Worm (Caenorhabditis elegans) whole organism, L4 larva: ENCODE data around the gene srj-6.

Experiments used
- F26F4.8 ChIP-seq: fragments of 200-800 bp; sonication (Bioruptor generic); conservative IDR thresholded peaks from 2 replicates; pipeline ENCODE4 v1.3.6; 2022; ENCODE audit warnings: missing genetic modification characterization, missing compliant biosample characterization
- F37D6.2 ChIP-seq: sonication (generic microtip); optimal IDR thresholded peaks from 2 replicates; lab custom pipeline; 2016; ENCODE audit warnings: mild to moderate bottlenecking, missing genetic modification characterization, missing compliant biosample characterization
- F44E2.7 ChIP-seq: fragments of 200-800 bp; sonication (Bioruptor generic); IDR thresholded peaks from 2 replicates; pipeline ENCODE4 v2.1.2; 2022; ENCODE audit warnings: missing genetic modification characterization, missing compliant biosample characterization
- T20F7.1 ChIP-seq: fragments of 200-800 bp; sonication (Bioruptor generic); optimal IDR thresholded peaks from 2 replicates; lab custom pipeline; 2018; ENCODE audit warnings: mild to moderate bottlenecking, missing genetic modification characterization, missing compliant biosample characterization
- Y48G9A.11 ChIP-seq: fragments of 200-800 bp; sonication (Bioruptor generic); IDR thresholded peaks from 2 replicates; pipeline ENCODE4 v1.3.6; 2022; ENCODE audit warnings: missing genetic modification reagents, missing genetic modification characterization, missing compliant biosample characterization
- Y75B8A.6 ChIP-seq: fragments of 200-800 bp; sonication (Bioruptor generic); IDR thresholded peaks from 2 replicates; pipeline ENCODE4 v1.3.6; 2022; ENCODE audit warnings: missing genetic modification reagents, missing genetic modification characterization, missing compliant biosample characterization
- ZK337.2 ChIP-seq: fragments of 200-800 bp; sonication (Bioruptor generic); IDR thresholded peaks from 2 replicates; pipeline ENCODE4 v1.3.6; 2022; ENCODE audit warnings: missing genetic modification reagents, missing genetic modification characterization, missing compliant biosample characterization
- aha-1 ChIP-seq: fragments of 150-350 bp; peaks from one replicate; lab custom pipeline; 2014; ENCODE audit warnings: missing biosample characterization, missing genetic modification characterization
- aly-2 ChIP-seq: sonication (generic microtip); optimal IDR thresholded peaks from 2 replicates; lab custom pipeline; 2018; ENCODE audit warnings: missing biosample characterization, missing genetic modification characterization
- attf-4 ChIP-seq: sonication (generic microtip); optimal IDR thresholded peaks from 3 replicates; lab custom pipeline; 2017; ENCODE audit warnings: missing biosample characterization, missing genetic modification characterization
- ceh-20 ChIP-seq: fragments of 200-800 bp; sonication (Bioruptor generic); IDR thresholded peaks from 2 replicates; pipeline ENCODE4 v1.3.6; 2022; ENCODE audit warnings: missing genetic modification reagents, missing genetic modification characterization, missing compliant biosample characterization
- ceh-28 ChIP-seq: fragments of 150-350 bp; optimal IDR thresholded peaks from 2 replicates; lab custom pipeline; 2014; ENCODE audit warnings: missing biosample characterization, missing genetic modification reagents, missing genetic modification characterization
- ceh-32 ChIP-seq: sonication (generic microtip); optimal IDR thresholded peaks from 2 replicates; lab custom pipeline; 2016; ENCODE audit warnings: mild to moderate bottlenecking, missing genetic modification characterization, missing compliant biosample characterization; ENCODE audit not compliant: poor library complexity
- ceh-44 ChIP-seq: fragments of 200-800 bp; sonication (Bioruptor generic); IDR thresholded peaks from 2 replicates; pipeline ENCODE4 v1.3.6; 2022; ENCODE audit warnings: missing genetic modification reagents, missing genetic modification characterization, missing compliant biosample characterization
- ceh-62 ChIP-seq: sonication (generic microtip); optimal IDR thresholded peaks from 2 replicates; lab custom pipeline; 2017; ENCODE audit warnings: missing biosample characterization, missing genetic modification characterization
- daf-12 ChIP-seq: fragments of 150-350 bp; optimal IDR thresholded peaks from 2 replicates; lab custom pipeline; 2014; ENCODE audit warnings: missing biosample characterization, missing genetic modification reagents, missing genetic modification characterization
- daf-8 ChIP-seq: fragments of 200-800 bp; sonication (Bioruptor generic); IDR thresholded peaks from 2 replicates; pipeline ENCODE4 v1.3.6; 2022; ENCODE audit warnings: missing genetic modification characterization, missing compliant biosample characterization
- dmd-9 ChIP-seq: fragments of 200-800 bp; sonication (Bioruptor generic); IDR thresholded peaks from 2 replicates; pipeline ENCODE4 v1.3.6; 2022; ENCODE audit warnings: missing genetic modification reagents, missing genetic modification characterization, missing compliant biosample characterization
- egl-27 ChIP-seq: sonication (generic microtip); optimal IDR thresholded peaks from 3 replicates; lab custom pipeline; 2017; ENCODE audit warnings: missing biosample characterization, missing genetic modification reagents, missing genetic modification characterization
- fkh-10 ChIP-seq: fragments of 150-350 bp; optimal IDR thresholded peaks from 2 replicates; lab custom pipeline; 2014; ENCODE audit warnings: missing biosample characterization, missing genetic modification reagents, missing genetic modification characterization
- gei-8 ChIP-seq: fragments of 200-800 bp; sonication (Bioruptor generic); optimal IDR thresholded peaks from 2 replicates; lab custom pipeline; 2018; ENCODE audit warnings: mild to moderate bottlenecking, missing genetic modification characterization, missing compliant biosample characterization
- hif-1 ChIP-seq, 2 experiments: sonication (generic microtip); optimal IDR thresholded peaks; 2 replicates each; lab custom pipeline; 2016 to 2017; ENCODE audit warnings: missing compliant biosample characterization in 2 of 2, missing genetic modification characterization in 2 of 2, missing genetic modification reagents in 2 of 2, missing genotype in 2 of 2, mild to moderate bottlenecking in 1 of 2
- hlh-11 ChIP-seq: fragments of 200-800 bp; sonication (Bioruptor generic); optimal IDR thresholded peaks from 2 replicates; lab custom pipeline; 2018; ENCODE audit warnings: mild to moderate bottlenecking, missing genetic modification characterization, missing compliant biosample characterization
- hlh-30 ChIP-seq: sonication (generic microtip); optimal IDR thresholded peaks from 2 replicates; lab custom pipeline; 2017; ENCODE audit warnings: antibody characterized with exemption, mild to moderate bottlenecking, missing genetic modification characterization, missing compliant biosample characterization; ENCODE audit not compliant: insufficient read depth
- lin-1 ChIP-seq: fragments of 200-800 bp; sonication (Bioruptor generic); IDR thresholded peaks from 2 replicates; pipeline ENCODE4 v1.3.6; 2022; ENCODE audit warnings: missing genetic modification reagents, missing genetic modification characterization, missing compliant biosample characterization
- lin-15B ChIP-seq: fragments of 150-350 bp; sonication (generic microtip); optimal IDR thresholded peaks from 3 replicates; lab custom pipeline; 2014; ENCODE audit warnings: missing biosample characterization, missing genetic modification characterization
- lsy-2 ChIP-seq, 2 experiments: fragments of 150-350 bp in 1 of 2; sonication (generic microtip) in 1 of 2; optimal IDR thresholded peaks; 2 replicates each; lab custom pipeline; 2014 to 2017; ENCODE audit warnings: missing biosample characterization in 2 of 2, missing genetic modification characterization in 2 of 2
- mdl-1 ChIP-seq, 2 experiments: fragments of 150-350 bp in 1 of 2; sonication (generic microtip) in 1 of 2; optimal IDR thresholded peaks; 2 replicates each; lab custom pipeline; 2014 to 2017; ENCODE audit warnings: missing biosample characterization in 2 of 2, missing genetic modification characterization in 2 of 2
- mdt-29 ChIP-seq: fragments of 200-800 bp; sonication (Bioruptor generic); IDR thresholded peaks from 2 replicates; pipeline ENCODE4 v1.3.6; 2022; ENCODE audit warnings: missing genetic modification reagents, missing genetic modification characterization, missing compliant biosample characterization
- mep-1 ChIP-seq: fragments of 150-350 bp; sonication (generic microtip); optimal IDR thresholded peaks from 3 replicates; lab custom pipeline; 2014; ENCODE audit warnings: missing biosample characterization, missing genetic modification characterization
- mes-2 ChIP-seq: sonication (generic microtip); optimal IDR thresholded peaks from 2 replicates; lab custom pipeline; 2016; ENCODE audit warnings: missing genotype, mild to moderate bottlenecking, missing genetic modification characterization, missing compliant biosample characterization; ENCODE audit not compliant: poor library complexity, severe bottlenecking
- mxl-2 ChIP-seq: fragments of 200-800 bp; sonication (Bioruptor generic); conservative IDR thresholded peaks from 2 replicates; pipeline ENCODE4 v1.3.6; 2022; ENCODE audit warnings: missing genetic modification reagents, missing genetic modification characterization, missing compliant biosample characterization
- mxl-3 ChIP-seq: fragments of 200-800 bp; sonication (Bioruptor generic); optimal IDR thresholded peaks from 2 replicates; lab custom pipeline; 2018; ENCODE audit warnings: mild to moderate bottlenecking, missing genetic modification characterization, missing compliant biosample characterization
- nhr-102 ChIP-seq: sonication (generic microtip); optimal IDR thresholded peaks from 2 replicates; lab custom pipeline; 2016; ENCODE audit warnings: mild to moderate bottlenecking, missing genetic modification characterization, moderate library complexity, missing compliant biosample characterization
- nhr-11 ChIP-seq: fragments of 150-350 bp; optimal IDR thresholded peaks from 2 replicates; lab custom pipeline; 2014; ENCODE audit warnings: missing biosample characterization, missing genetic modification characterization
- nhr-237 ChIP-seq: sonication (generic microtip); optimal IDR thresholded peaks from 2 replicates; lab custom pipeline; 2017; ENCODE audit warnings: missing biosample characterization, missing genetic modification characterization
- nhr-25 ChIP-seq: sonication (generic microtip); optimal IDR thresholded peaks from 2 replicates; lab custom pipeline; 2017; ENCODE audit warnings: missing genetic modification characterization, mild to moderate bottlenecking, missing compliant biosample characterization, antibody characterized with exemption, moderate library complexity, borderline replicate concordance; ENCODE audit not compliant: insufficient read depth
- nhr-41 ChIP-seq: fragments of 200-800 bp; sonication (Bioruptor generic); IDR thresholded peaks from 2 replicates; pipeline ENCODE4 v1.3.6; 2022; ENCODE audit warnings: missing genetic modification reagents, missing genetic modification characterization, missing compliant biosample characterization
- nhr-77 ChIP-seq: fragments of 150-350 bp; optimal IDR thresholded peaks from 2 replicates; lab custom pipeline; 2014; ENCODE audit warnings: missing biosample characterization, missing genetic modification characterization
- pqm-1 ChIP-seq: sonication (generic microtip); optimal IDR thresholded peaks from 2 replicates; lab custom pipeline; 2017; ENCODE audit warnings: missing biosample characterization, missing genetic modification characterization
- rbr-2 ChIP-seq: sonication (generic microtip); optimal IDR thresholded peaks from 2 replicates; lab custom pipeline; 2016; ENCODE audit warnings: missing genotype, missing genetic modification characterization, missing compliant biosample characterization
- saeg-2 ChIP-seq: fragments of 200-800 bp; sonication (Bioruptor generic); IDR thresholded peaks from 2 replicates; pipeline ENCODE4 v1.3.6; 2022; ENCODE audit warnings: missing genetic modification reagents, missing genetic modification characterization, missing compliant biosample characterization
- sdz-12 ChIP-seq: fragments of 200-800 bp; sonication (Bioruptor generic); optimal IDR thresholded peaks from 2 replicates; lab custom pipeline; 2018; ENCODE audit warnings: mild to moderate bottlenecking, missing genetic modification characterization, missing compliant biosample characterization
- snpc-1.2 ChIP-seq: fragments of 200-800 bp; sonication (Bioruptor generic); IDR thresholded peaks from 2 replicates; pipeline ENCODE4 v1.3.6; 2022; ENCODE audit warnings: missing genetic modification reagents, missing genetic modification characterization, missing compliant biosample characterization
- spr-1 ChIP-seq: sonication (generic microtip); optimal IDR thresholded peaks from 2 replicates; lab custom pipeline; 2016; ENCODE audit warnings: mild to moderate bottlenecking, missing genetic modification characterization, missing compliant biosample characterization
- zag-1 ChIP-seq: fragments of 150-350 bp; optimal IDR thresholded peaks from 2 replicates; lab custom pipeline; 2014; ENCODE audit warnings: missing biosample characterization, missing genetic modification characterization
- zfp-3 ChIP-seq: fragments of 200-800 bp; sonication (Bioruptor generic); conservative IDR thresholded peaks from 2 replicates; pipeline ENCODE4 v1.3.6; 2022; ENCODE audit warnings: missing genetic modification reagents, missing genetic modification characterization, missing compliant biosample characterization
- zip-11 ChIP-seq: fragments of 200-800 bp; sonication (Bioruptor generic); IDR thresholded peaks from 2 replicates; pipeline ENCODE4 v1.3.6; 2022; ENCODE audit warnings: missing genetic modification characterization, missing compliant biosample characterization
- zip-2 ChIP-seq: fragments of 150-350 bp; optimal IDR thresholded peaks from 2 replicates; lab custom pipeline; 2014; ENCODE audit warnings: missing biosample characterization, missing genetic modification characterization
- ztf-11 ChIP-seq: fragments of 150-350 bp; optimal IDR thresholded peaks from 2 replicates; lab custom pipeline; 2014; ENCODE audit warnings: missing biosample characterization, missing genetic modification characterization
- ztf-7 ChIP-seq: fragments of 150-350 bp; optimal IDR thresholded peaks from 2 replicates; lab custom pipeline; 2014; ENCODE audit warnings: missing biosample characterization, missing genetic modification characterization

srj-6 gene

ce11 chrV:676550-677084 is 22.3 kb upstream of the srj-6 start, which contains the start of the genes fbxa-72 and srx-21:
TSS of gene fbxa-72 (minus strand) at chrV:676753.
TSS of gene srx-21 (plus strand) at chrV:677034.
- TF ChIP-seq F44E2.7 (GFP tag; lab: Robert Waterston, UW) (no peak), spr-1 (tag; lab: Kevin White, UChicago) (no peak), mdl-1 (tag; optimal IDR thresholded peaks at IDR 0.05; lab: Kevin White, UChicago) (peak in 1 of 2 experiments; percentile 28), pqm-1 (tag; lab: Kevin White, UChicago) (peak; percentile 62), ceh-28 (no peak), ceh-20 (GFP tag; lab: Robert Waterston, UW) (no peak), hlh-30 (no peak), hlh-11 (tag; lab: Kevin White, UChicago) (peak; percentile 52), mdt-29 (no peak), F37D6.2 (tag; lab: Kevin White, UChicago) (no peak), snpc-1.2 (GFP tag; lab: Robert Waterston, UW) (no peak), lsy-2 (tag; optimal IDR thresholded peaks at IDR 0.05; lab: Kevin White, UChicago) (no peak), attf-4 (tag; lab: Kevin White, UChicago) (no peak), zag-1 (no peak), zip-2 (tag; lab: Kevin White, UChicago) (no peak), nhr-237 (tag; lab: Kevin White, UChicago) (no peak), rbr-2 (tag; lab: Kevin White, UChicago) (no peak), saeg-2 (GFP tag; lab: Robert Waterston, UW) (no peak), nhr-102 (tag; lab: Kevin White, UChicago) (no peak), mxl-2 (GFP tag; lab: Robert Waterston, UW) (no peak), zfp-3 (GFP tag; lab: Robert Waterston, UW) (no peak), nhr-25 (tag; lab: Kevin White, UChicago) (peak; percentile 51), lin-15B (tag; lab: Kevin White, UChicago) (no peak), Y75B8A.6 (GFP tag; lab: Robert Waterston, UW) (no peak), daf-12 (tag; lab: Kevin White, UChicago) (no peak), ZK337.2 (no peak), hif-1 (tag; optimal IDR thresholded peaks at IDR 0.05; lab: Kevin White, UChicago) (peak in 1 of 2 experiments; percentile 57), ceh-62 (tag; lab: Kevin White, UChicago) (no peak), mxl-3 (GFP tag; lab: Kevin White, UChicago) (peak; percentile 36), gei-8 (GFP tag; lab: Kevin White, UChicago) (no peak), ztf-7 (tag; lab: Kevin White, UChicago) (no peak), aha-1 (tag; lab: Kevin White, UChicago) (peak; percentile 65), egl-27 (tag; lab: Kevin White, UChicago) (no peak), lin-1 (no peak), dmd-9 (GFP tag; lab: Robert Waterston, UW) (no peak), fkh-10 (GFP tag; lab: Kevin White, UChicago) (no peak), zip-11 (no peak), nhr-77 (tag; lab: Kevin White, UChicago) (peak; percentile 52), ceh-32 (tag; lab: Kevin White, UChicago) (no peak), T20F7.1 (GFP tag; lab: Kevin White, UChicago) (no peak), mes-2 (tag; lab: Kevin White, UChicago) (peak; percentile 44), Y48G9A.11 (GFP tag; lab: Robert Waterston, UW) (no peak), aly-2 (no peak), nhr-41 (no peak), F26F4.8 (GFP tag; lab: Robert Waterston, UW) (no peak), nhr-11 (no peak), mep-1 (tag; lab: Kevin White, UChicago) (no peak), daf-8 (no peak), sdz-12 (GFP tag; lab: Kevin White, UChicago) (no peak), ztf-11 (no peak), ceh-44 (GFP tag; lab: Robert Waterston, UW) (no peak)
